Fruit fly (Drosophila melanogaster) whole organism, embryonic: ENCODE measurements around the gene Fancd2.

Experiments
- CG17568 ChIP-seq: fragments of 200-800 bp; sonication (Bioruptor generic); optimal IDR thresholded peaks from 2 replicates; lab custom pipeline; 2018; ENCODE audit warnings: missing biosample characterization, mild to moderate bottlenecking, missing genetic modification characterization, moderate library complexity
- CG6791 ChIP-seq: fragments of 200-800 bp; sonication (Bioruptor generic); IDR thresholded peaks from 3 replicates; pipeline ENCODE4 v1.3.6; 2022; ENCODE audit warnings: missing biosample characterization, missing genetic modification characterization; ENCODE audit not compliant: partially characterized antibody
- CG8359 ChIP-seq: fragments of 200-800 bp; sonication (Bioruptor generic); optimal IDR thresholded peaks from 2 replicates; lab custom pipeline; 2017; ENCODE audit warnings: missing biosample characterization, mild to moderate bottlenecking, missing genetic modification characterization, borderline replicate concordance
- CG9817 ChIP-seq: fragments of 200-800 bp; sonication (Bioruptor generic); optimal IDR thresholded peaks from 2 replicates; lab custom pipeline; 2018; ENCODE audit warnings: missing biosample characterization, mild to moderate bottlenecking, missing genetic modification characterization, moderate library complexity
- Doc3 ChIP-seq: fragments of 200-800 bp; sonication (Bioruptor generic); IDR thresholded peaks from 3 replicates; pipeline ENCODE4 v1.3.6; 2022; ENCODE audit warnings: missing biosample characterization, missing genetic modification characterization; ENCODE audit not compliant: partially characterized antibody
- Fer1 ChIP-seq: fragments of 200-800 bp; sonication (Bioruptor generic); optimal IDR thresholded peaks from 2 replicates; lab custom pipeline; 2017; ENCODE audit warnings: missing biosample characterization, mild to moderate bottlenecking, missing genetic modification characterization
- Six4 ChIP-seq: fragments of 200-800 bp; sonication (Bioruptor generic); optimal IDR thresholded peaks from 2 replicates; lab custom pipeline; 2016; ENCODE audit warnings: missing biosample characterization, missing genetic modification characterization
- insv ChIP-seq, 2 experiments: fragments of 200-800 bp; sonication (Bioruptor generic); optimal IDR thresholded peaks; 3 replicates each; lab custom pipeline; 2016 to 2018; ENCODE audit warnings: missing biosample characterization in 2 of 2, missing genetic modification characterization in 2 of 2

dm6 chr3R:20784436-20785368 lies 31.3 kb downstream of the Fancd2 start:
- TF ChIP-seq CG9817 (tag; lab: Kevin White, UChicago) (no peak), Fer1 (no peak), insv (GFP tag; optimal IDR thresholded peaks at IDR 0.05; lab: Kevin White, UChicago) (no peak), CG8359 (GFP tag; lab: Kevin White, UChicago) (no peak), CG6791 (GFP tag; lab: Robert Waterston, UW) (no peak), Doc3 (GFP tag; lab: Robert Waterston, UW) (no peak), CG17568 (no peak), Six4 (GFP tag; lab: Kevin White, UChicago) (no peak)
